Fruit fly (Drosophila melanogaster): Measurements from ENCODE around the gene CG15369.
A peak's percentile ranks its signal among the peaks of the same experiment; 100 is the strongest.

CG15369 gene

DNA sequence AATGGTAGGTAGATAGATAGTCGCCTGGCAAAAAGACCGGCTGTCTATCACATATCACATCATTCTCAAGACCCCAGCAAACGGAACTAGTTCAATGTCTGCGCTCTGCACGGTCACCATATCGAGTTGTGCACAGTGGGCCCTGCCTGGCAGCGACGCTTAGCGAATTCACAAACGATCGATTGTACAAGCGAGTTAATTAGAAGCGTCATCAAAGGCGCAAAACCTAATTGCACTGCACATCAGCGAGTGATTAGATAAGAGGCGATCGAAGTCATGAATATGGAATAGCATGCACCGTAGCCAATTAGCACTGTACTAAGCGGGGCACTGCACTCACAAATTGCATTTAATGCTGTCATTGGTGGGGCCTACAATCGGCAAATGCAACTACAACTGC lies 3.8 kb downstream of the CG15369 start (continued):
- TF ChIP-seq prd (optimal IDR thresholded peaks at IDR 0.05) (no peak), prd (GFP tag; IDR thresholded peaks at IDR 0.05) (peak; percentile 74), CG17361 (GFP tag; IDR thresholded peaks at IDR 0.05) (0 out of 3 replicates have a peak, but pooled peaks have one; percentile 14), Hr3 (GFP tag; optimal IDR thresholded peaks at IDR 0.05) (no peak), fd102C (GFP tag; optimal IDR thresholded peaks at IDR 0.05) (no peak), Rx (GFP tag; IDR thresholded peaks at IDR 0.05) (peak; percentile 39), Aef1 (GFP tag; IDR thresholded peaks at IDR 0.05) (0 out of 3 replicates have a peak, but pooled peaks have one; percentile 11), CG15011 (GFP tag; optimal IDR thresholded peaks at IDR 0.05) (no peak), zen (tag; optimal IDR thresholded peaks at IDR 0.05) (peak; percentile 10), sisA (GFP tag; IDR thresholded peaks at IDR 0.05) (0 out of 2 replicates have a peak, but pooled peaks have one; percentile 4), CG17612 (GFP tag; IDR thresholded peaks at IDR 0.05) (no peak), esg (GFP tag; conservative IDR thresholded peaks at IDR 0.05) (no peak), gem (tag; optimal IDR thresholded peaks at IDR 0.05) (peak; percentile 34), fd3F (GFP tag; optimal IDR thresholded peaks at IDR 0.05) (no peak), bowl (GFP tag; IDR thresholded peaks at IDR 0.05) (no peak), Mrtf (GFP tag; IDR thresholded peaks at IDR 0.05) (0 out of 3 replicates have a peak, but pooled peaks have one; percentile 23), CG4404 (GFP tag; IDR thresholded peaks at IDR 0.05) (peak; percentile 42; the same call in 1 of the 2 replicates), nmo (GFP tag; optimal IDR thresholded peaks at IDR 0.05) (peak; percentile 20), btn (GFP tag; optimal IDR thresholded peaks at IDR 0.05) (peak; percentile 14), ara (GFP tag; IDR thresholded peaks at IDR 0.05) (peak; percentile 55; the same call in 1 of the 2 replicates), Blimp-1 (GFP tag; optimal IDR thresholded peaks at IDR 0.05) (peak; percentile 22), Lpt (GFP tag; optimal IDR thresholded peaks at IDR 0.05) (no peak), CG14667 (GFP tag; IDR thresholded peaks at IDR 0.05) (0 out of 2 replicates have a peak, but pooled peaks have one; percentile 20), dmrt11E (tag; optimal IDR thresholded peaks at IDR 0.05) (peak; percentile 33), CG12744 (GFP tag; optimal IDR thresholded peaks at IDR 0.05) (no peak), wor (GFP tag; IDR thresholded peaks at IDR 0.05) (0 out of 2 replicates have a peak, but pooled peaks have one; percentile 24), her (GFP tag; optimal IDR thresholded peaks at IDR 0.05) (no peak), abd-A (tag; optimal IDR thresholded peaks at IDR 0.05) (no peak), CG2889 (GFP tag; IDR thresholded peaks at IDR 0.05) (no peak), gce (GFP tag; IDR thresholded peaks at IDR 0.05) (no peak), NFAT (GFP tag; IDR thresholded peaks at IDR 0.05) (no peak), row (GFP tag; IDR thresholded peaks at IDR 0.05) (peak; percentile 66), CG12236 (GFP tag; optimal IDR thresholded peaks at IDR 0.05) (no peak), Med (GFP tag) (peak; percentile 81), psq (GFP tag; optimal IDR thresholded peaks at IDR 0.05) (no peak), Ssrp (tag; optimal IDR thresholded peaks at IDR 0.05) (no peak), CG11504 (tag; optimal IDR thresholded peaks at IDR 0.05) (no peak), Dfd (GFP tag; optimal IDR thresholded peaks at IDR 0.05) (no peak), tio (GFP tag; optimal IDR thresholded peaks at IDR 0.05) (no peak), ase (GFP tag; IDR thresholded peaks at IDR 0.05) (no peak), CG1603 (tag; optimal IDR thresholded peaks at IDR 0.05) (peak; percentile 64), Optix (GFP tag; IDR thresholded peaks at IDR 0.05) (peak; percentile 51; the same call in 1 of the 3 replicates), grau (tag; optimal IDR thresholded peaks at IDR 0.05) (peak; percentile 80), CG9817 (tag; optimal IDR thresholded peaks at IDR 0.05) (no peak), Gsc (GFP tag; IDR thresholded peaks at IDR 0.05) (peak; percentile 49; the same call in 1 of the 2 replicates), ranshi (GFP tag; IDR thresholded peaks at IDR 0.05) (peak; percentile 29; the same call in 1 of the 2 replicates), unpg (GFP tag; optimal IDR thresholded peaks at IDR 0.05) (peak; percentile 6), Gug (GFP tag; IDR thresholded peaks at IDR 0.05) (peak; percentile 54; the same call in 2 of the 4 replicates), kay (GFP tag; optimal IDR thresholded peaks at IDR 0.05) (no peak), yki (optimal IDR thresholded peaks at IDR 0.05) (no peak), CG13287 (GFP tag; IDR thresholded peaks at IDR 0.05; ENCODE audit: partially characterized antibody) (no peak), sna (GFP tag; IDR thresholded peaks at IDR 0.05; ENCODE audit: partially characterized antibody) (no peak)

Measured in whole organism, embryonic.